Fruit fly (Drosophila melanogaster) whole organism, embryonic: ENCODE data around the gene Ing3.

Experiments
- BEAF-32 ChIP-seq: fragments of 200-800 bp; sonication (Bioruptor generic); optimal IDR thresholded peaks from 3 replicates; lab custom pipeline; 2017; ENCODE audit warnings: missing biosample characterization, missing genetic modification characterization, mild to moderate bottlenecking, moderate library complexity, missing genetic modification reagents
- Blimp-1 ChIP-seq: fragments of 200-800 bp; sonication (Bioruptor generic); optimal IDR thresholded peaks from 3 replicates; lab custom pipeline; 2018; ENCODE audit warnings: missing biosample characterization, missing genetic modification characterization, mild to moderate bottlenecking, moderate library complexity, missing genetic modification reagents
- CG11504 ChIP-seq: fragments of 200-800 bp; sonication (Bioruptor generic); optimal IDR thresholded peaks from 3 replicates; lab custom pipeline; 2019; ENCODE audit warnings: missing biosample characterization, mild to moderate bottlenecking, missing genetic modification characterization, moderate library complexity
- CG13424 ChIP-seq: fragments of 200-800 bp; sonication (Bioruptor generic); optimal IDR thresholded peaks from 2 replicates; lab custom pipeline; 2019; ENCODE audit warnings: missing biosample characterization, mild to moderate bottlenecking, missing genetic modification characterization, moderate library complexity
- CG15696 ChIP-seq: fragments of 200-800 bp; sonication (Bioruptor generic); optimal IDR thresholded peaks from 2 replicates; lab custom pipeline; 2019; ENCODE audit warnings: missing biosample characterization, mild to moderate bottlenecking, missing genetic modification characterization, moderate library complexity
- CG2678 ChIP-seq: fragments of 200-800 bp; sonication (Bioruptor generic); optimal IDR thresholded peaks from 3 replicates; lab custom pipeline; 2019; ENCODE audit warnings: missing biosample characterization, mild to moderate bottlenecking, missing genetic modification characterization, moderate library complexity
- CG2712 ChIP-seq: fragments of 200-800 bp; optimal IDR thresholded peaks from 3 replicates; lab custom pipeline; 2019; ENCODE audit warnings: missing biosample characterization, mild to moderate bottlenecking, missing genetic modification characterization, moderate library complexity
- CG31441 ChIP-seq: fragments of 200-800 bp; sonication (Bioruptor generic); IDR thresholded peaks from 2 replicates; pipeline ENCODE4 v1.3.6; 2022; ENCODE audit warnings: missing biosample characterization, missing genetic modification characterization
- CG6854 ChIP-seq: fragments of 200-800 bp; sonication (Bioruptor generic); optimal IDR thresholded peaks from 3 replicates; lab custom pipeline; 2017; ENCODE audit warnings: missing biosample characterization, mild to moderate bottlenecking, missing genetic modification characterization
- CG7372 ChIP-seq: fragments of 200-800 bp; sonication (Bioruptor generic); IDR thresholded peaks from 2 replicates; pipeline ENCODE4 v1.3.6; 2022; ENCODE audit warnings: missing biosample characterization, missing genetic modification characterization
- CG7786 ChIP-seq: fragments of 200-800 bp; sonication (Bioruptor generic); optimal IDR thresholded peaks from 2 replicates; lab custom pipeline; 2016; ENCODE audit warnings: missing biosample characterization, missing genetic modification characterization
- CG7839 ChIP-seq: fragments of 200-800 bp; sonication (Bioruptor generic); optimal IDR thresholded peaks from 3 replicates; lab custom pipeline; 2018; ENCODE audit warnings: missing biosample characterization, mild to moderate bottlenecking, missing genetic modification characterization, moderate library complexity
- CTCF ChIP-seq: fragments of 200-800 bp; sonication (Bioruptor generic); optimal IDR thresholded peaks from 2 replicates; lab custom pipeline; 2017; ENCODE audit warnings: missing biosample characterization, mild to moderate bottlenecking, missing genetic modification characterization, moderate library complexity
- Camta ChIP-seq: fragments of 200-800 bp; sonication (Bioruptor generic); optimal IDR thresholded peaks from 2 replicates; lab custom pipeline; 2016; ENCODE audit warnings: missing biosample characterization, missing genetic modification characterization
- D19A ChIP-seq: fragments of 200-800 bp; optimal IDR thresholded peaks from 3 replicates; lab custom pipeline; 2019; ENCODE audit warnings: missing biosample characterization, mild to moderate bottlenecking, missing genetic modification characterization, moderate library complexity
- Dip2 ChIP-seq: fragments of 200-800 bp; sonication (Bioruptor generic); IDR thresholded peaks from 2 replicates; pipeline ENCODE4 v1.3.6; 2022; ENCODE audit warnings: missing biosample characterization, missing genetic modification characterization
- Hr51 ChIP-seq, 2 experiments: fragments of 200-800 bp; sonication (Bioruptor generic); optimal IDR thresholded peaks; 2 replicates in 1 of 2; 3 replicates in 1 of 2; lab custom pipeline; 2016 to 2018; ENCODE audit warnings: missing biosample characterization in 2 of 2, missing genetic modification characterization in 2 of 2, mild to moderate bottlenecking in 1 of 2, moderate library complexity in 1 of 2
- Lpt ChIP-seq: fragments of >200 bp; optimal IDR thresholded peaks from 2 replicates; lab custom pipeline; 2018; ENCODE audit warnings: missing biosample characterization, missing genetic modification characterization
- Max ChIP-seq: fragments of 200-800 bp; sonication (Bioruptor generic); optimal IDR thresholded peaks from 2 replicates; lab custom pipeline; 2016; ENCODE audit warnings: missing biosample characterization, mild to moderate bottlenecking, missing genetic modification characterization
- Med ChIP-seq: fragments of 200-800 bp; sonication (Bioruptor generic); peaks from one replicate; lab custom pipeline; 2016; ENCODE audit warnings: missing biosample characterization, missing genetic modification characterization, mild to moderate bottlenecking, inconsistent platforms, moderate library complexity
- Nf-YB ChIP-seq: fragments of 200-800 bp; sonication (Bioruptor generic); optimal IDR thresholded peaks from 3 replicates; lab custom pipeline; 2019; ENCODE audit warnings: missing biosample characterization, mild to moderate bottlenecking, missing genetic modification characterization, moderate library complexity
- Oli ChIP-seq: fragments of 200-800 bp; sonication (Bioruptor generic); optimal IDR thresholded peaks from 2 replicates; lab custom pipeline; 2018; ENCODE audit warnings: missing biosample characterization, mild to moderate bottlenecking, missing genetic modification characterization, moderate library complexity
- PHDP ChIP-seq: fragments of 200-800 bp; sonication (Bioruptor generic); optimal IDR thresholded peaks from 3 replicates; lab custom pipeline; 2018; ENCODE audit warnings: missing biosample characterization, mild to moderate bottlenecking, missing genetic modification characterization, moderate library complexity
- Rx ChIP-seq: fragments of 200-800 bp; sonication (Bioruptor generic); IDR thresholded peaks from 2 replicates; pipeline ENCODE4 v1.3.6; 2022; ENCODE audit warnings: missing biosample characterization, missing genetic modification characterization
- Sry-δ ChIP-seq: fragments of 200-800 bp; sonication (Bioruptor generic); optimal IDR thresholded peaks from 2 replicates; lab custom pipeline; 2016; ENCODE audit warnings: missing biosample characterization, missing genetic modification characterization
- Usf ChIP-seq: fragments of 200-800 bp; sonication (Bioruptor generic); optimal IDR thresholded peaks from 2 replicates; lab custom pipeline; 2017; ENCODE audit warnings: missing genotype, missing biosample characterization, missing genetic modification characterization
- Xbp1 ChIP-seq: fragments of 200-800 bp; sonication (Bioruptor generic); optimal IDR thresholded peaks from 3 replicates; lab custom pipeline; 2016; ENCODE audit warnings: missing biosample characterization, mild to moderate bottlenecking, missing genetic modification characterization
- dmrt99B ChIP-seq: fragments of 200-800 bp; sonication (Bioruptor generic); optimal IDR thresholded peaks from 2 replicates; lab custom pipeline; 2018; ENCODE audit warnings: missing biosample characterization, mild to moderate bottlenecking, missing genetic modification characterization, moderate library complexity
- exex ChIP-seq: fragments of 200-800 bp; sonication (Bioruptor generic); optimal IDR thresholded peaks from 4 replicates; lab custom pipeline; 2018; ENCODE audit warnings: missing biosample characterization, mild to moderate bottlenecking, missing genetic modification characterization, moderate library complexity
- gem ChIP-seq: fragments of 200-800 bp; sonication (Bioruptor generic); optimal IDR thresholded peaks from 2 replicates; lab custom pipeline; 2019; ENCODE audit warnings: missing biosample characterization, mild to moderate bottlenecking, missing genetic modification characterization, moderate library complexity
- grau ChIP-seq: fragments of 200-800 bp; optimal IDR thresholded peaks from 3 replicates; lab custom pipeline; 2019; ENCODE audit warnings: missing biosample characterization, mild to moderate bottlenecking, missing genetic modification characterization, moderate library complexity
- hkb ChIP-seq, 2 experiments: fragments of 200-800 bp in 1 of 2; fragments of >200 bp in 1 of 2; sonication (Bioruptor generic) in 1 of 2; IDR thresholded peaks in 1 of 2; optimal IDR thresholded peaks in 1 of 2; 2 replicates each; pipeline versions ENCODE4 v1.3.6 to Lab custom; 2017 to 2022; ENCODE audit warnings: missing biosample characterization in 1 of 2, missing genetic modification characterization in 1 of 2
- knrl ChIP-seq: fragments of 200-800 bp; sonication (Bioruptor generic); IDR thresholded peaks from 3 replicates; pipeline ENCODE4 v1.3.6; 2022; ENCODE audit warnings: missing biosample characterization, missing genetic modification characterization; ENCODE audit not compliant: partially characterized antibody
- lab ChIP-seq: fragments of 200-800 bp; sonication (Bioruptor generic); optimal IDR thresholded peaks from 3 replicates; lab custom pipeline; 2017; ENCODE audit warnings: missing biosample characterization, missing genetic modification characterization, mild to moderate bottlenecking, moderate library complexity, missing genetic modification reagents
- oc ChIP-seq: fragments of 200-800 bp; sonication (Bioruptor generic); optimal IDR thresholded peaks from 2 replicates; lab custom pipeline; 2018; ENCODE audit warnings: missing biosample characterization, mild to moderate bottlenecking, missing genetic modification characterization, moderate library complexity
- phol ChIP-seq: fragments of 200-800 bp; sonication (Bioruptor generic); optimal IDR thresholded peaks from 3 replicates; lab custom pipeline; 2018; ENCODE audit warnings: missing biosample characterization, mild to moderate bottlenecking, missing genetic modification characterization, moderate library complexity
- pita ChIP-seq: fragments of 200-800 bp; sonication (Bioruptor generic); optimal IDR thresholded peaks from 2 replicates; lab custom pipeline; 2017; ENCODE audit warnings: missing biosample characterization, mild to moderate bottlenecking, missing genetic modification characterization
- row ChIP-seq: fragments of 200-800 bp; sonication (Bioruptor generic); IDR thresholded peaks from 3 replicates; pipeline ENCODE4 v1.3.6; 2022; ENCODE audit warnings: missing biosample characterization, missing genetic modification characterization
- sqz ChIP-seq: fragments of 200-800 bp; sonication (Bioruptor generic); optimal IDR thresholded peaks from 3 replicates; lab custom pipeline; 2018; ENCODE audit warnings: missing biosample characterization, mild to moderate bottlenecking, missing genetic modification characterization
- trem ChIP-seq: fragments of 200-800 bp; optimal IDR thresholded peaks from 3 replicates; lab custom pipeline; 2019; ENCODE audit warnings: missing biosample characterization, mild to moderate bottlenecking, missing genetic modification characterization, moderate library complexity
- unpg ChIP-seq: fragments of 200-800 bp; sonication (Bioruptor generic); optimal IDR thresholded peaks from 3 replicates; lab custom pipeline; 2018; ENCODE audit warnings: missing biosample characterization, mild to moderate bottlenecking, missing genetic modification characterization, moderate library complexity

Ing3 gene

dm6 chrX:18621649-18622346 is 31.1 kb downstream of the Ing3 start (continued):
- TF ChIP-seq hkb (optimal IDR thresholded peaks at IDR 0.05; lab: Kevin White, UChicago) (peak; percentile 65), hkb (GFP tag; IDR thresholded peaks at IDR 0.05; lab: Robert Waterston, UW) (no peak), BEAF-32 (peak; percentile 25), pita (peak; percentile 63), Usf (no peak), phol (tag; lab: Kevin White, UChicago) (peak; percentile 5), exex (tag; lab: Kevin White, UChicago) (no peak), CG15696 (tag; lab: Kevin White, UChicago) (peak; percentile 23), Blimp-1 (no peak), unpg (GFP tag; lab: Kevin White, UChicago) (no peak), CTCF (GFP tag; lab: Kevin White, UChicago) (peak; percentile 93), Sry-δ (GFP tag; lab: Kevin White, UChicago) (peak; percentile 21), Xbp1 (GFP tag; lab: Kevin White, UChicago) (no peak), trem (peak; percentile 13), CG7372 (GFP tag; lab: Robert Waterston, UW) (no peak), Dip2 (GFP tag; lab: Robert Waterston, UW) (peak; percentile 92)

- TF ChIP-seq CG2712 (peak; percentile 2), gem (peak; percentile 43), Lpt (GFP tag; lab: Kevin White, UChicago) (no peak), PHDP (peak; percentile 2), Hr51 (GFP tag; optimal IDR thresholded peaks at IDR 0.05; lab: Kevin White, UChicago) (peak in 1 of 2 experiments; percentile 15), CG11504 (tag; lab: Kevin White, UChicago) (peak; percentile 44), D19A (peak; percentile 91), oc (tag; lab: Kevin White, UChicago) (no peak), knrl (no peak), Oli (tag; lab: Kevin White, UChicago) (peak; percentile 2), Max (GFP tag; lab: Kevin White, UChicago) (no peak), Nf-YB (GFP tag; lab: Kevin White, UChicago) (no peak), dmrt99B (tag; lab: Kevin White, UChicago) (peak; percentile 19), lab (GFP tag; lab: Kevin White, UChicago) (peak; percentile 4), Med (peak; percentile 8), CG7839 (tag; lab: Kevin White, UChicago) (peak; percentile 17), row (peak; percentile 38; the same call in 1 of the 3 replicates), CG31441 (GFP tag; lab: Robert Waterston, UW) (0 out of 2 replicates have a peak, but pooled peaks have one; percentile 10), CG2678 (tag; lab: Kevin White, UChicago) (peak; percentile 31), CG6854 (GFP tag; lab: Kevin White, UChicago) (no peak), Rx (GFP tag; lab: Robert Waterston, UW) (no peak), Camta (GFP tag; lab: Kevin White, UChicago) (no peak), grau (tag; lab: Kevin White, UChicago) (peak; percentile 11), CG13424 (tag; lab: Kevin White, UChicago) (peak; percentile 30), phol (tag; lab: Kevin White, UChicago) (peak; percentile 11), CG7786 (GFP tag; lab: Kevin White, UChicago) (no peak), sqz (GFP tag; lab: Kevin White, UChicago) (no peak)
Measured at dm6 chrX:18618122-18618521, 34.8 kb downstream of the Ing3 start.
